Fruit fly (Drosophila melanogaster) whole organism, embryonic: Measurements from ENCODE around the gene CG42340.
A peak's percentile ranks its signal among the peaks of the same experiment; 100 is the strongest.

Source experiments
- B-H2 ChIP-seq: fragments of 200-800 bp; sonication (Bioruptor generic); optimal IDR thresholded peaks from 2 replicates; lab custom pipeline; 2018; ENCODE audit warnings: missing biosample characterization, mild to moderate bottlenecking, missing genetic modification characterization
- Bteb2 ChIP-seq: fragments of 200-800 bp; sonication (Bioruptor generic); optimal IDR thresholded peaks from 2 replicates; lab custom pipeline; 2016; ENCODE audit warnings: missing biosample characterization, missing genetic modification characterization
- CG10431 ChIP-seq: fragments of 200-800 bp; sonication (Bioruptor generic); optimal IDR thresholded peaks from 3 replicates; lab custom pipeline; 2018; ENCODE audit warnings: missing biosample characterization, mild to moderate bottlenecking, missing genetic modification characterization
- CG10565 ChIP-seq: fragments of 200-800 bp; sonication (Bioruptor generic); optimal IDR thresholded peaks from 3 replicates; lab custom pipeline; 2016; ENCODE audit warnings: missing biosample characterization, mild to moderate bottlenecking, missing genetic modification characterization
- CG11085 ChIP-seq: fragments of 200-800 bp; sonication (Bioruptor generic); IDR thresholded peaks from 2 replicates; pipeline ENCODE4 v1.3.6; 2022; ENCODE audit warnings: missing biosample characterization, missing genetic modification characterization
- CG11696 ChIP-seq: fragments of 200-800 bp; sonication (Bioruptor generic); IDR thresholded peaks from 2 replicates; pipeline ENCODE4 v1.3.6; 2022; ENCODE audit warnings: missing biosample characterization, missing genetic modification characterization
- CG12155 ChIP-seq: fragments of 200-800 bp; sonication (Bioruptor generic); optimal IDR thresholded peaks from 3 replicates; lab custom pipeline; 2016; ENCODE audit warnings: missing biosample characterization, missing genetic modification characterization
- CG12391 ChIP-seq: fragments of 200-800 bp; sonication (Bioruptor generic); optimal IDR thresholded peaks from 3 replicates; lab custom pipeline; 2018; ENCODE audit warnings: missing biosample characterization, mild to moderate bottlenecking, missing genetic modification characterization, moderate library complexity
- CG12769 ChIP-seq: fragments of 200-800 bp; sonication (Bioruptor generic); optimal IDR thresholded peaks from 2 replicates; lab custom pipeline; 2019; ENCODE audit warnings: missing biosample characterization, mild to moderate bottlenecking, missing genetic modification characterization, moderate library complexity
- CG14860 ChIP-seq: fragments of 200-800 bp; sonication (Bioruptor generic); IDR thresholded peaks from 3 replicates; pipeline ENCODE4 v1.3.6; 2022; ENCODE audit warnings: missing biosample characterization, missing genetic modification characterization; ENCODE audit not compliant: partially characterized antibody
- CG14965 ChIP-seq: fragments of 200-800 bp; sonication (Bioruptor generic); optimal IDR thresholded peaks from 2 replicates; lab custom pipeline; 2016; ENCODE audit warnings: missing biosample characterization, missing genetic modification characterization, borderline replicate concordance
- CG15269 ChIP-seq: fragments of 200-800 bp; sonication (Bioruptor generic); optimal IDR thresholded peaks from 2 replicates; lab custom pipeline; 2018; ENCODE audit warnings: missing biosample characterization, mild to moderate bottlenecking, missing genetic modification characterization, moderate library complexity
- CG1529 ChIP-seq: fragments of 200-800 bp; sonication (Bioruptor generic); optimal IDR thresholded peaks from 3 replicates; lab custom pipeline; 2018; ENCODE audit warnings: missing biosample characterization, missing genetic modification characterization
- CG15696 ChIP-seq: fragments of 200-800 bp; sonication (Bioruptor generic); optimal IDR thresholded peaks from 2 replicates; lab custom pipeline; 2019; ENCODE audit warnings: missing biosample characterization, mild to moderate bottlenecking, missing genetic modification characterization, moderate library complexity
- CG1603 ChIP-seq: fragments of 200-800 bp; sonication (Bioruptor generic); optimal IDR thresholded peaks from 2 replicates; lab custom pipeline; 2019; ENCODE audit warnings: missing biosample characterization, mild to moderate bottlenecking, missing genetic modification characterization, moderate library complexity
- CG17912 ChIP-seq: fragments of 200-800 bp; sonication (Bioruptor generic); optimal IDR thresholded peaks from 2 replicates; lab custom pipeline; 2018; ENCODE audit warnings: missing biosample characterization, mild to moderate bottlenecking, missing genetic modification characterization
- CG18599 ChIP-seq: fragments of 200-800 bp; sonication (Bioruptor generic); optimal IDR thresholded peaks from 3 replicates; lab custom pipeline; 2017; ENCODE audit warnings: missing biosample characterization, missing genetic modification characterization, mild to moderate bottlenecking, moderate library complexity, missing genetic modification reagents
- CG2120 ChIP-seq: fragments of 200-800 bp; sonication (Bioruptor generic); optimal IDR thresholded peaks from 3 replicates; lab custom pipeline; 2016; ENCODE audit warnings: missing biosample characterization, missing genetic modification characterization
- CG2875 ChIP-seq: fragments of 200-800 bp; sonication (Bioruptor generic); optimal IDR thresholded peaks from 2 replicates; lab custom pipeline; 2017; ENCODE audit warnings: missing biosample characterization, mild to moderate bottlenecking, missing genetic modification characterization, missing genetic modification reagents
- CG33557 ChIP-seq: fragments of 200-800 bp; sonication (Bioruptor generic); optimal IDR thresholded peaks from 2 replicates; lab custom pipeline; 2019; ENCODE audit warnings: missing biosample characterization, mild to moderate bottlenecking, missing genetic modification characterization, moderate library complexity
- CG8089 ChIP-seq: fragments of 200-800 bp; sonication (Bioruptor generic); optimal IDR thresholded peaks from 3 replicates; lab custom pipeline; 2016; ENCODE audit warnings: missing biosample characterization, missing genetic modification characterization
- CG8765 ChIP-seq: fragments of 200-800 bp; sonication (Bioruptor generic); IDR thresholded peaks from 2 replicates; pipeline ENCODE4 v1.3.6; 2022; ENCODE audit warnings: missing biosample characterization, missing genetic modification characterization
- CG8944 ChIP-seq: fragments of 200-800 bp; sonication (Bioruptor generic); optimal IDR thresholded peaks from 3 replicates; lab custom pipeline; 2016; ENCODE audit warnings: missing biosample characterization, missing genetic modification characterization
- Ets65A ChIP-seq: fragments of 200-800 bp; sonication (Bioruptor generic); peaks from one replicate; lab custom pipeline; 2016; ENCODE audit warnings: missing biosample characterization, missing genetic modification characterization
- Fer2 ChIP-seq: fragments of 200-800 bp; sonication (Bioruptor generic); optimal IDR thresholded peaks from 2 replicates; lab custom pipeline; 2018; ENCODE audit warnings: missing biosample characterization, mild to moderate bottlenecking, missing genetic modification characterization, moderate library complexity
- Gug ChIP-seq: fragments of 200-800 bp; sonication (Bioruptor generic); IDR thresholded peaks from 4 replicates; pipeline ENCODE4 v1.3.6; 2022; ENCODE audit warnings: missing biosample characterization, missing genetic modification characterization
- Hmx ChIP-seq: fragments of 200-800 bp; sonication (Bioruptor generic); optimal IDR thresholded peaks from 2 replicates; lab custom pipeline; 2016; ENCODE audit warnings: missing biosample characterization, missing genetic modification characterization
- Hr78 ChIP-seq, 2 experiments: fragments of 200-800 bp in 1 of 2; fragments of >200 bp in 1 of 2; sonication (Bioruptor generic) in 1 of 2; optimal IDR thresholded peaks; 2 replicates each; lab custom pipeline; 2017 to 2019; ENCODE audit warnings: missing biosample characterization in 2 of 2, missing genetic modification characterization in 2 of 2, mild to moderate bottlenecking in 1 of 2, moderate library complexity in 1 of 2
- MESR4 ChIP-seq: fragments of 200-800 bp; sonication (Bioruptor generic); optimal IDR thresholded peaks from 2 replicates; lab custom pipeline; 2018; ENCODE audit warnings: missing biosample characterization, mild to moderate bottlenecking, missing genetic modification characterization, moderate library complexity
- Mad ChIP-seq: fragments of 200-800 bp; sonication (Bioruptor generic); optimal IDR thresholded peaks from 2 replicates; lab custom pipeline; 2016; ENCODE audit warnings: missing biosample characterization, missing genetic modification characterization
- NFAT ChIP-seq: fragments of 200-800 bp; sonication (Bioruptor generic); IDR thresholded peaks from 2 replicates; pipeline ENCODE4 v1.3.6; 2022; ENCODE audit warnings: missing biosample characterization, missing genetic modification characterization
- NfI ChIP-seq: fragments of 200-800 bp; sonication (Bioruptor generic); optimal IDR thresholded peaks from 3 replicates; lab custom pipeline; 2018; ENCODE audit warnings: missing biosample characterization, mild to moderate bottlenecking, missing genetic modification characterization, moderate library complexity
- Oli ChIP-seq: fragments of 200-800 bp; sonication (Bioruptor generic); optimal IDR thresholded peaks from 2 replicates; lab custom pipeline; 2018; ENCODE audit warnings: missing biosample characterization, mild to moderate bottlenecking, missing genetic modification characterization, moderate library complexity
- Sry-β ChIP-seq: fragments of 200-800 bp; sonication (Bioruptor generic); optimal IDR thresholded peaks from 2 replicates; lab custom pipeline; 2018; ENCODE audit warnings: missing biosample characterization, mild to moderate bottlenecking, missing genetic modification characterization, moderate library complexity
- Tbp ChIP-seq: fragments of >200 bp; optimal IDR thresholded peaks from 2 replicates; lab custom pipeline; 2018; ENCODE audit warnings: missing biosample characterization, missing genetic modification characterization
- ara ChIP-seq: fragments of 200-800 bp; sonication (Bioruptor generic); IDR thresholded peaks from 2 replicates; pipeline ENCODE4 v1.3.6; 2022; ENCODE audit warnings: missing biosample characterization, missing genetic modification characterization
- bsh ChIP-seq, 2 experiments: fragments of 200-800 bp; sonication (Bioruptor generic); optimal IDR thresholded peaks; 2 replicates each; lab custom pipeline; 2017 to 2018; ENCODE audit warnings: mild to moderate bottlenecking in 2 of 2, missing biosample characterization in 2 of 2, missing genetic modification characterization in 2 of 2, moderate library complexity in 1 of 2
- crc ChIP-seq: fragments of 200-800 bp; sonication (Bioruptor generic); optimal IDR thresholded peaks from 2 replicates; lab custom pipeline; 2016; ENCODE audit warnings: missing biosample characterization, missing genetic modification characterization
- esg ChIP-seq: fragments of 200-800 bp; sonication (Bioruptor generic); conservative IDR thresholded peaks from 2 replicates; pipeline ENCODE4 v1.3.6; 2022; ENCODE audit warnings: missing biosample characterization, missing genetic modification characterization
- ewg ChIP-seq: fragments of 200-800 bp; sonication (Bioruptor generic); optimal IDR thresholded peaks from 3 replicates; lab custom pipeline; 2017; ENCODE audit warnings: mild to moderate bottlenecking, missing biosample characterization, missing genetic modification reagents, missing genetic modification characterization
- eyg ChIP-seq: fragments of 200-800 bp; sonication (Bioruptor generic); optimal IDR thresholded peaks from 3 replicates; lab custom pipeline; 2016; ENCODE audit warnings: missing biosample characterization, missing genetic modification characterization
- gcm ChIP-seq: fragments of 200-800 bp; sonication (Bioruptor generic); optimal IDR thresholded peaks from 2 replicates; lab custom pipeline; 2019; ENCODE audit warnings: missing biosample characterization, mild to moderate bottlenecking, missing genetic modification characterization, moderate library complexity
- gem ChIP-seq: fragments of 200-800 bp; sonication (Bioruptor generic); optimal IDR thresholded peaks from 2 replicates; lab custom pipeline; 2019; ENCODE audit warnings: missing biosample characterization, mild to moderate bottlenecking, missing genetic modification characterization, moderate library complexity
- odd ChIP-seq: fragments of 200-800 bp; sonication (Bioruptor generic); optimal IDR thresholded peaks from 2 replicates; lab custom pipeline; 2017; ENCODE audit warnings: missing biosample characterization, mild to moderate bottlenecking, missing genetic modification characterization
- org-1 ChIP-seq: fragments of 200-800 bp; sonication (Bioruptor generic); optimal IDR thresholded peaks from 2 replicates; lab custom pipeline; 2017; ENCODE audit warnings: missing biosample characterization, missing genetic modification characterization
- pros ChIP-seq: fragments of 200-800 bp; sonication (Bioruptor generic); optimal IDR thresholded peaks from 3 replicates; lab custom pipeline; 2019; ENCODE audit warnings: missing biosample characterization, mild to moderate bottlenecking, missing genetic modification characterization, moderate library complexity
- run ChIP-seq: fragments of 200-800 bp; sonication (Bioruptor generic); optimal IDR thresholded peaks from 3 replicates; lab custom pipeline; 2018; ENCODE audit warnings: missing biosample characterization, mild to moderate bottlenecking, missing genetic modification characterization
- salm ChIP-seq: fragments of 200-800 bp; sonication (Bioruptor generic); optimal IDR thresholded peaks from 2 replicates; lab custom pipeline; 2018; ENCODE audit warnings: missing biosample characterization, mild to moderate bottlenecking, missing genetic modification characterization
- sima ChIP-seq: fragments of 200-800 bp; sonication (Bioruptor generic); optimal IDR thresholded peaks from 2 replicates; lab custom pipeline; 2016; ENCODE audit warnings: missing biosample characterization, missing genetic modification characterization
- toy ChIP-seq: fragments of 200-800 bp; sonication (Bioruptor generic); IDR thresholded peaks from 2 replicates; pipeline ENCODE4 v1.3.6; 2022; ENCODE audit warnings: missing biosample characterization, missing genetic modification characterization

The CG42340 gene

DNA sequence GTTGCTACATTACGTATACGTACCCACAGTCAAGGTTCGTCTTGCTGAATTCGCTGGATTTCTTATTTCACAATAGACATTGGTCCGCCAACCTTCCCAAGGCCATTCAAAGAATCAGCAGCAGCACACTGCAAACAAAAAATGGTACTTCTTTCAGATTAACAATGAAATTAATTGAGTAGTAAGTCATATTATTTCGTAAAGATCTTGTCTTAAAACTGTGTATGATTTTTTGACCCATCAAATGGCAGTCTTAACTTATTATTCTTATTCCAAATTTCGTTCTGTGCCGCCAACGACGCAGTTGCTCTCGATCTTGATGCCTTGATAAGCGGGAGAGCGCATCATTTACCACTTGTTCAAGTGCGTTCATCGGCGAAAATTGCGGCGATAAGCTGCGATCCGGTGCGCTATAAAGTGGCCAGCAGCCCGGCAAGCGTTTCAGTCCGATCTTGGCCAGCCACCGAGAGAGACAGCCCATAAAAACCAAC, 4.4 kb upstream of the CG42340 start, which contains the start of gene Agxt (continued):
- TF ChIP-seq pros (GFP tag; lab: Kevin White, UChicago) (no peak), MESR4 (no peak), CG1529 (GFP tag; lab: Kevin White, UChicago) (no peak), CG10431 (no peak), B-H2 (GFP tag; lab: Kevin White, UChicago) (no peak), CG10565 (GFP tag; lab: Kevin White, UChicago) (no peak), Mad (GFP tag; lab: Kevin White, UChicago) (no peak), Tbp (no peak), CG11085 (GFP tag; lab: Robert Waterston, UW) (0 out of 2 replicates have a peak, but pooled peaks have one; percentile 24), CG17912 (no peak), odd (no peak), Sry-β (GFP tag; lab: Kevin White, UChicago) (no peak), Oli (tag; lab: Kevin White, UChicago) (peak; percentile 11), sima (no peak), Fer2 (no peak), CG33557 (GFP tag; lab: Kevin White, UChicago) (no peak), CG12155 (GFP tag; lab: Kevin White, UChicago) (no peak), esg (0 out of 2 replicates have a peak, but pooled peaks have one; percentile 6), Gug (no peak), Hr78 (GFP tag; optimal IDR thresholded peaks at IDR 0.05; lab: Kevin White, UChicago) (no peak), CG14860 (GFP tag; lab: Robert Waterston, UW) (no peak), run (tag; lab: Kevin White, UChicago) (no peak), CG2875 (GFP tag; lab: Kevin White, UChicago) (no peak), bsh (GFP tag; optimal IDR thresholded peaks at IDR 0.05; lab: Kevin White, UChicago) (no peak), ewg (no peak), CG12391 (tag; lab: Kevin White, UChicago) (peak; percentile 21), org-1 (GFP tag; lab: Kevin White, UChicago) (no peak), NFAT (no peak), gcm (no peak), CG2120 (GFP tag; lab: Kevin White, UChicago) (peak; percentile 48), toy (no peak), eyg (GFP tag; lab: Kevin White, UChicago) (no peak), crc (GFP tag; lab: Kevin White, UChicago) (no peak), ara (GFP tag; lab: Robert Waterston, UW) (peak; percentile 36; the same call in 1 of the 2 replicates), gem (peak; percentile 44), CG18599 (GFP tag; lab: Kevin White, UChicago) (peak; percentile 37), CG15269 (tag; lab: Kevin White, UChicago) (peak; percentile 15), Ets65A (GFP tag; lab: Kevin White, UChicago) (no peak), CG8089 (no peak), CG14965 (no peak), CG8765 (GFP tag; lab: Robert Waterston, UW) (no peak), NfI (GFP tag; lab: Kevin White, UChicago) (no peak), CG11696 (GFP tag; lab: Robert Waterston, UW) (no peak), Hmx (GFP tag; lab: Kevin White, UChicago) (no peak), CG12769 (tag; lab: Kevin White, UChicago) (peak; percentile 44), CG1603 (peak; percentile 31), salm (tag; lab: Kevin White, UChicago) (no peak), Bteb2 (GFP tag; lab: Kevin White, UChicago) (peak; percentile 1), CG15696 (tag; lab: Kevin White, UChicago) (no peak), CG8944 (GFP tag; lab: Kevin White, UChicago) (no peak)
